Fruit fly (Drosophila melanogaster) Kc167 (cell line): ENCODE measurements around the gene CG13460.

Experiments
- Myc ChIP-seq: fragments of >200 bp; optimal IDR thresholded peaks from 2 replicates; lab custom pipeline; 2017; ENCODE audit warnings: missing external identifiers
- Sin3A ChIP-seq: fragments of >200 bp; optimal IDR thresholded peaks from 2 replicates; lab custom pipeline; 2018; ENCODE audit warnings: missing external identifiers
- h ChIP-seq: fragments of >200 bp; optimal IDR thresholded peaks from 3 replicates; lab custom pipeline; 2018; ENCODE audit warnings: missing external identifiers
- insv ChIP-seq: fragments of >200 bp; optimal IDR thresholded peaks from 3 replicates; lab custom pipeline; 2018; ENCODE audit warnings: missing external identifiers
- psq ChIP-seq: fragments of >200 bp; optimal IDR thresholded peaks from 2 replicates; lab custom pipeline; 2017; ENCODE audit warnings: missing external identifiers
- ttk ChIP-seq: sonication (Bioruptor generic); optimal IDR thresholded peaks from 2 replicates; lab custom pipeline; 2017; ENCODE audit warnings: missing external identifiers

CG13460 gene

dm6 chr3L:15061605-15062004 is at the start of gene CG13460:
Gene CG13460, minus strand, starts transcription at chr3L:15061705.
- no peak for TF ChIP-seq psq (lab: Kevin White, UChicago)
- no peak for TF ChIP-seq Myc (lab: Kevin White, UChicago)
- no peak for TF ChIP-seq h (lab: Kevin White, UChicago)
- no peak for TF ChIP-seq insv
- TF ChIP-seq Sin3A (lab: Kevin White, UChicago): no peak
- TF ChIP-seq ttk: no peak

dm6 chr3L:15108948-15109347 is 47.4 kb upstream of the CG13460 start:
- TF ChIP-seq h (lab: Kevin White, UChicago) (no peak), psq (lab: Kevin White, UChicago) (no peak), Myc (lab: Kevin White, UChicago) (no peak), insv (no peak), ttk (no peak), Sin3A (lab: Kevin White, UChicago) (no peak)

- no peak for TF ChIP-seq Myc (lab: Kevin White, UChicago)
- TF ChIP-seq ttk: no peak
- no peak for TF ChIP-seq psq (lab: Kevin White, UChicago)
- TF ChIP-seq Sin3A (lab: Kevin White, UChicago): no peak
- TF ChIP-seq h (lab: Kevin White, UChicago): no peak
These were observed 47.0 kb upstream of the CG13460 start for dm6 chr3L:15108524-15108923.

dm6 chr3L:15107776-15108379 is 46.4 kb upstream of the CG13460 start:
- no peak for TF ChIP-seq insv
- TF ChIP-seq ttk: no peak
- TF ChIP-seq Sin3A (lab: Kevin White, UChicago): no peak
- no peak for TF ChIP-seq h (lab: Kevin White, UChicago)
- no peak for TF ChIP-seq psq (lab: Kevin White, UChicago)
- TF ChIP-seq Myc (lab: Kevin White, UChicago): no peak

- TF ChIP-seq ttk: no peak
- no peak for TF ChIP-seq h (lab: Kevin White, UChicago)
- TF ChIP-seq Sin3A (lab: Kevin White, UChicago): no peak
- TF ChIP-seq insv: no peak
- TF ChIP-seq Myc (lab: Kevin White, UChicago): no peak
- TF ChIP-seq psq (lab: Kevin White, UChicago): no peak
These were observed 45.8 kb upstream of the CG13460 start for dm6 chr3L:15107158-15107775.

dm6 chr3L:15105566-15106207 is 44.2 kb upstream of the CG13460 start, which contains the start of gene CG45071:
Gene CG45071, plus strand, starts transcription at chr3L:15105882.
- TF ChIP-seq Myc (lab: Kevin White, UChicago): no peak
- TF ChIP-seq insv: no peak

dm6 chr3L:15104849-15105555 is 43.5 kb upstream of the CG13460 start:
- no peak for TF ChIP-seq Myc (lab: Kevin White, UChicago)
- TF ChIP-seq Sin3A (lab: Kevin White, UChicago): no peak
- TF ChIP-seq h (lab: Kevin White, UChicago): no peak
- no peak for TF ChIP-seq ttk
- TF ChIP-seq insv: no peak
- no peak for TF ChIP-seq psq (lab: Kevin White, UChicago)

dm6 chr3L:15103988-15104848 is 42.7 kb upstream of the CG13460 start:
- TF ChIP-seq psq (lab: Kevin White, UChicago) (no peak), insv (no peak), ttk (no peak), h (lab: Kevin White, UChicago) (no peak), Myc (lab: Kevin White, UChicago) (no peak), Sin3A (lab: Kevin White, UChicago) (no peak)

dm6 chr3L:15102669-15103309 is 41.3 kb upstream of the CG13460 start:
- TF ChIP-seq ttk: no peak
- TF ChIP-seq h (lab: Kevin White, UChicago): no peak
- no peak for TF ChIP-seq insv
- no peak for TF ChIP-seq psq (lab: Kevin White, UChicago)
- TF ChIP-seq Sin3A (lab: Kevin White, UChicago): no peak
- no peak for TF ChIP-seq Myc (lab: Kevin White, UChicago)

dm6 chr3L:15101639-15102413 is 40.3 kb upstream of the CG13460 start:
- no peak for TF ChIP-seq psq (lab: Kevin White, UChicago)
- TF ChIP-seq ttk: no peak
- no peak for TF ChIP-seq insv
